Worm (Caenorhabditis elegans) whole organism, L1 larva: Measurements from ENCODE around the gene hlh-14.
A peak's percentile ranks its signal among the peaks of the same experiment; 100 is the strongest.

Experiments
- C16A3.4 ChIP-seq: fragments of 150-350 bp; optimal IDR thresholded peaks from 2 replicates; lab custom pipeline; 2014; ENCODE audit warnings: missing biosample characterization, missing genetic modification characterization
- aha-1 ChIP-seq: fragments of 150-350 bp; optimal IDR thresholded peaks from 2 replicates; lab custom pipeline; 2014; ENCODE audit warnings: missing biosample characterization, missing genetic modification characterization
- blmp-1 ChIP-seq: fragments of 150-350 bp; optimal IDR thresholded peaks from 2 replicates; lab custom pipeline; 2014; ENCODE audit warnings: missing biosample characterization, missing genetic modification characterization
- ceh-63 ChIP-seq: fragments of 200-800 bp; sonication (Bioruptor generic); optimal IDR thresholded peaks from 2 replicates; lab custom pipeline; 2018; ENCODE audit warnings: mild to moderate bottlenecking, missing genetic modification characterization, missing compliant biosample characterization
- ceh-8 ChIP-seq: fragments of 200-800 bp; sonication (Bioruptor generic); optimal IDR thresholded peaks from 2 replicates; lab custom pipeline; 2018; ENCODE audit warnings: mild to moderate bottlenecking, missing genetic modification characterization, moderate library complexity, missing compliant biosample characterization
- ceh-82 ChIP-seq, 3 experiments: fragments of 150-350 bp in 1 of 3; sonication (generic microtip) in 2 of 3; optimal IDR thresholded peaks; 2 replicates each; lab custom pipeline; 2014 to 2017; ENCODE audit warnings: missing biosample characterization in 3 of 3, missing genetic modification characterization in 3 of 3
- dpl-1 ChIP-seq, 3 experiments: fragments of 150-350 bp in 2 of 3; sonication (generic microtip) in 1 of 3; optimal IDR thresholded peaks; 2 replicates each; lab custom pipeline; 2014 to 2017; ENCODE audit warnings: missing biosample characterization in 3 of 3, missing genetic modification characterization in 3 of 3, missing genetic modification reagents in 3 of 3
- efl-1 ChIP-seq, 4 experiments: fragments of 150-350 bp; optimal IDR thresholded peaks in 3 of 4; peaks in 1 of 4; 1 replicate in 1 of 4; 2 replicates in 3 of 4; lab custom pipeline; 2014; ENCODE audit warnings: missing biosample characterization in 2 of 4, missing genetic modification characterization in 2 of 4, missing genetic modification reagents in 2 of 4
- elt-2 ChIP-seq: sonication (generic microtip); optimal IDR thresholded peaks from 2 replicates; lab custom pipeline; 2016; ENCODE audit warnings: missing genetic modification characterization, mild to moderate bottlenecking, inconsistent platforms, missing compliant biosample characterization, missing genetic modification reagents
- ets-5 ChIP-seq: fragments of 200-800 bp; sonication (Bioruptor generic); IDR thresholded peaks from 2 replicates; pipeline ENCODE4 v1.3.6; 2022; ENCODE audit warnings: missing genetic modification characterization, missing compliant biosample characterization
- fkh-8 ChIP-seq: sonication (generic microtip); optimal IDR thresholded peaks from 2 replicates; lab custom pipeline; 2016; ENCODE audit warnings: mild to moderate bottlenecking, missing genetic modification characterization, missing compliant biosample characterization
- fos-1 ChIP-seq: fragments of 150-350 bp; optimal IDR thresholded peaks from 2 replicates; lab custom pipeline; 2014; ENCODE audit warnings: missing biosample characterization, missing genetic modification characterization
- grh-1 ChIP-seq: fragments of 200-800 bp; sonication (Bioruptor generic); IDR thresholded peaks from 2 replicates; pipeline ENCODE4 v1.3.6; 2022; ENCODE audit warnings: missing genetic modification reagents, missing genetic modification characterization, missing compliant biosample characterization
- irx-1 ChIP-seq: sonication (generic microtip); optimal IDR thresholded peaks from 2 replicates; lab custom pipeline; 2016; ENCODE audit warnings: missing genetic modification characterization, missing compliant biosample characterization
- isw-1 ChIP-seq: fragments of 200-800 bp; sonication (Bioruptor generic); IDR thresholded peaks from 2 replicates; pipeline ENCODE4 v1.3.6; 2022; ENCODE audit warnings: missing genetic modification characterization, missing compliant biosample characterization
- jun-1 ChIP-seq: fragments of 150-350 bp; optimal IDR thresholded peaks from 2 replicates; lab custom pipeline; 2014; ENCODE audit warnings: missing biosample characterization, missing genetic modification reagents, missing genetic modification characterization
- lin-14 ChIP-seq: fragments of 200-800 bp; sonication (Bioruptor generic); optimal IDR thresholded peaks from 2 replicates; lab custom pipeline; 2018; ENCODE audit warnings: mild to moderate bottlenecking, missing genetic modification characterization, moderate library complexity, missing compliant biosample characterization
- lin-35 ChIP-seq, 2 experiments: fragments of 150-350 bp; optimal IDR thresholded peaks; 2 replicates each; lab custom pipeline; 2014; ENCODE audit warnings: missing biosample characterization in 2 of 2, missing genetic modification characterization in 2 of 2, missing genetic modification reagents in 2 of 2
- lsy-2 ChIP-seq, 2 experiments: fragments of 150-350 bp; optimal IDR thresholded peaks; 2 replicates each; lab custom pipeline; 2014; ENCODE audit warnings: missing biosample characterization in 2 of 2, missing genetic modification characterization in 2 of 2
- mdl-1 ChIP-seq, 2 experiments: fragments of 150-350 bp; optimal IDR thresholded peaks; 2 replicates each; lab custom pipeline; 2014 to 2017; ENCODE audit warnings: missing biosample characterization in 2 of 2, missing genetic modification characterization in 2 of 2, inconsistent platforms in 1 of 2
- mef-2 ChIP-seq: fragments of 150-350 bp; optimal IDR thresholded peaks from 2 replicates; lab custom pipeline; 2014; ENCODE audit warnings: missing biosample characterization, missing genetic modification characterization
- mep-1 ChIP-seq: fragments of 150-350 bp; optimal IDR thresholded peaks from 2 replicates; lab custom pipeline; 2014; ENCODE audit warnings: missing biosample characterization, missing genetic modification characterization
- nhr-19 ChIP-seq: fragments of 200-800 bp; sonication (Bioruptor generic); conservative IDR thresholded peaks from 2 replicates; pipeline ENCODE4 v1.3.6; 2022; ENCODE audit warnings: missing genetic modification characterization, missing compliant biosample characterization
- nhr-47 ChIP-seq: sonication (generic microtip); optimal IDR thresholded peaks from 2 replicates; lab custom pipeline; 2016; ENCODE audit warnings: mild to moderate bottlenecking, missing genetic modification characterization, moderate library complexity, missing compliant biosample characterization
- nhr-71 ChIP-seq: sonication (generic microtip); optimal IDR thresholded peaks from 2 replicates; lab custom pipeline; 2016; ENCODE audit warnings: mild to moderate bottlenecking, missing genetic modification characterization, moderate library complexity, missing compliant biosample characterization
- nhr-76 ChIP-seq: sonication (generic microtip); optimal IDR thresholded peaks from 2 replicates; lab custom pipeline; 2017; ENCODE audit warnings: missing biosample characterization, missing genetic modification characterization
- nhr-77 ChIP-seq: fragments of 150-350 bp; optimal IDR thresholded peaks from 2 replicates; lab custom pipeline; 2014; ENCODE audit warnings: missing biosample characterization, missing genetic modification characterization
- nhr-84 ChIP-seq: sonication (generic microtip); optimal IDR thresholded peaks from 2 replicates; lab custom pipeline; 2017; ENCODE audit warnings: missing biosample characterization, missing genetic modification characterization
- pag-3 ChIP-seq: sonication (generic microtip); optimal IDR thresholded peaks from 2 replicates; lab custom pipeline; 2017; ENCODE audit warnings: missing genetic modification characterization, mild to moderate bottlenecking, missing compliant biosample characterization, antibody characterized with exemption, borderline replicate concordance; ENCODE audit not compliant: insufficient read depth
- pqm-1 ChIP-seq: sonication (generic microtip); optimal IDR thresholded peaks from 3 replicates; lab custom pipeline; 2017; ENCODE audit warnings: missing biosample characterization, missing genetic modification characterization
- rnt-1 ChIP-seq: sonication (generic microtip); optimal IDR thresholded peaks from 2 replicates; lab custom pipeline; 2016; ENCODE audit warnings: mild to moderate bottlenecking, missing genetic modification characterization, moderate library complexity, missing compliant biosample characterization
- snu-23 ChIP-seq: sonication (generic microtip); optimal IDR thresholded peaks from 2 replicates; lab custom pipeline; 2016; ENCODE audit warnings: missing genetic modification characterization, missing compliant biosample characterization
- sox-4 ChIP-seq: sonication (generic microtip); optimal IDR thresholded peaks from 2 replicates; lab custom pipeline; 2016; ENCODE audit warnings: missing genetic modification characterization, missing compliant biosample characterization
- sptf-1 ChIP-seq: fragments of 150-350 bp; optimal IDR thresholded peaks from 2 replicates; lab custom pipeline; 2014; ENCODE audit warnings: missing biosample characterization, missing genetic modification characterization
- swsn-7 ChIP-seq: sonication (generic microtip); optimal IDR thresholded peaks from 2 replicates; lab custom pipeline; 2016; ENCODE audit warnings: missing genetic modification characterization, missing compliant biosample characterization
- tbx-2 ChIP-seq: sonication (generic microtip); optimal IDR thresholded peaks from 2 replicates; lab custom pipeline; 2016; ENCODE audit warnings: missing genetic modification characterization, missing compliant biosample characterization
- tlp-1 ChIP-seq: fragments of 150-350 bp; optimal IDR thresholded peaks from 2 replicates; lab custom pipeline; 2014; ENCODE audit warnings: missing biosample characterization, missing genetic modification characterization
- unc-30 ChIP-seq: sonication (generic microtip); optimal IDR thresholded peaks from 2 replicates; lab custom pipeline; 2017; ENCODE audit warnings: missing biosample characterization, missing genetic modification characterization
- unc-62 ChIP-seq: fragments of 150-350 bp; optimal IDR thresholded peaks from 2 replicates; lab custom pipeline; 2014; ENCODE audit warnings: missing biosample characterization, missing genetic modification reagents, missing genetic modification characterization
- unc-86 ChIP-seq: sonication (generic microtip); optimal IDR thresholded peaks from 2 replicates; lab custom pipeline; 2016; ENCODE audit warnings: missing genetic modification characterization, missing compliant biosample characterization
- vab-15 ChIP-seq: sonication (generic microtip); optimal IDR thresholded peaks from 2 replicates; lab custom pipeline; 2017; ENCODE audit warnings: missing genotype, mild to moderate bottlenecking, missing genetic modification characterization, missing compliant biosample characterization
- xbp-1 ChIP-seq: sonication (generic microtip); optimal IDR thresholded peaks from 2 replicates; lab custom pipeline; 2016; ENCODE audit warnings: missing genetic modification characterization, missing compliant biosample characterization
- zip-4 ChIP-seq: fragments of 200-800 bp; sonication (Bioruptor generic); optimal IDR thresholded peaks from 2 replicates; lab custom pipeline; 2018; ENCODE audit warnings: mild to moderate bottlenecking, missing genetic modification characterization, moderate library complexity, missing compliant biosample characterization

Gene hlh-14

DNA sequence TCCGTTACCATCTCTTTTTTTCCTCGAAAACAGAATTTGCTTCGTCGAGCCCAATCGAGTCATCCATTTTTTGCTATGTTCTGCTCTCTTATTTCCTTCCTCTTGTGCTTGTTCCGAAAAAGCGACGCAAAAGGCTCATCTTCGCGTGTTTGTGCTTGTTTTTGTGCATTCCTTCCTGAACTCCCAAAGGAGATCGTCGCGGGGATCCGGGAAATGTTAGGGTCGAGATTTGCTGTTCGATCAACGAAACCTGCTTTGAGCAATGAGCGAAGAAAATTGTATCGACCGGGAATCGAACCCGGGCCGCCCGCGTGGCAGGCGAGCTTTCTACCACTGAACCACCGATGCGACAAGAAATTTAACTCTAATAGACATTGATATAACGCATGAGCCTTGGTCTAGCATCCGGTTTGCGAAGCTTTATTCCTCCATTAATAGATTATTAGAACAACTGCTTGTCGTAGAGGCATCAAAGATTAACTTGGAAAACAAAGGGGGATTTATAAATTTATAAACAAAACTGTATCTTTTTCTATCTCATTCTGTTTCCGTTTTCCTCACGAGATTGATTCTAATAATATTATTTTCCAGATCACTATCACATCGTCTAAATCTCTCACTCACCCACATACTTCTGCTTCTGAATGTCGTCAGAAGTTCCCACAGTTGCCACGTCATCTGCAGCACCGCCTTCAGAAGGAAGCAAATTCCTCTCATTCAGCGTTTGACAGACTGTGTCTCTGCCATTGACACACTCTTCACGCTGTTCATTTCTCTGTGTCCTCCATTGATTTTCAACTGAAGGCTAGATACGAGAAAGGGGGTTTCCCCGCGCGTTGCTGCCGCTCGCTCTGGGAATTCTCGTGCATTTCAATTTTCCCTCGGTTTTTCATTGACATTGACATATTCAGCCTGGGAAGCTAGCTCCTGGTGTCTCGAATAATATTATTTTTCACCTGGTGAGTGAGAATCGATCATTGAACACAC, 43.5 kb upstream of the hlh-14 start, which contains the start of gene K05F1.6 (continued):
- peak; percentile 20 for TF ChIP-seq nhr-76 (tag; lab: Kevin White, UChicago)
- TF ChIP-seq vab-15 (tag; lab: Kevin White, UChicago), result no peak

ce11 chrII:5779866-5780265, 41.2 kb upstream of the hlh-14 start:
- TF ChIP-seq xbp-1 (tag; lab: Kevin White, UChicago) (peak; percentile 31), lin-14 (peak; percentile 88), pag-3 (tag; lab: Kevin White, UChicago) (no peak), sptf-1 (tag; lab: Kevin White, UChicago) (no peak), nhr-77 (tag; lab: Kevin White, UChicago) (no peak), unc-30 (tag; lab: Kevin White, UChicago) (no peak), lin-35 (GFP tag; optimal IDR thresholded peaks at IDR 0.05; lab: Kevin White, UChicago) (peak in 1 of 2 experiments; percentile 8), ceh-8 (GFP tag; lab: Kevin White, UChicago) (no peak), swsn-7 (tag; lab: Kevin White, UChicago) (peak; percentile 38), unc-62 (GFP tag; lab: Kevin White, UChicago) (no peak), nhr-47 (tag; lab: Kevin White, UChicago) (peak; percentile 51), tlp-1 (tag; lab: Kevin White, UChicago) (no peak), nhr-19 (GFP tag; lab: Robert Waterston, UW) (peak; percentile 17; the same call in 1 of the 2 replicates), mdl-1 (tag; optimal IDR thresholded peaks at IDR 0.05; lab: Kevin White, UChicago) (no peak), efl-1 (optimal IDR thresholded peaks at IDR 0.05; lab: Kevin White, UChicago) (peak; percentile 10 to 44), efl-1 (GFP tag; optimal IDR thresholded peaks at IDR 0.05 in 1 of 2; lab: Kevin White, UChicago) (no peak), elt-2 (no peak), ceh-63 (GFP tag; lab: Kevin White, UChicago) (peak; percentile 9), nhr-84 (tag; lab: Kevin White, UChicago) (no peak), mef-2 (tag; lab: Kevin White, UChicago) (no peak), C16A3.4 (tag; lab: Kevin White, UChicago) (no peak), jun-1 (tag; lab: Kevin White, UChicago) (no peak), ets-5 (GFP tag; lab: Robert Waterston, UW) (no peak), fos-1 (tag; lab: Kevin White, UChicago) (peak; percentile 34), snu-23 (GFP tag; lab: Kevin White, UChicago) (peak; percentile 48), pqm-1 (no peak), unc-86 (peak; percentile 17), tbx-2 (tag; lab: Kevin White, UChicago) (peak; percentile 28), ceh-82 (tag; optimal IDR thresholded peaks at IDR 0.05; lab: Kevin White, UChicago) (peak in 2 of 3 experiments; percentile 22 to 55), fkh-8 (peak; percentile 47), mep-1 (tag; lab: Kevin White, UChicago) (peak; percentile 52), nhr-71 (tag; lab: Kevin White, UChicago) (peak; percentile 51), aha-1 (tag; lab: Kevin White, UChicago) (no peak), zip-4 (no peak), irx-1 (tag; lab: Kevin White, UChicago) (no peak), blmp-1 (tag; lab: Kevin White, UChicago) (no peak), vab-15 (tag; lab: Kevin White, UChicago) (no peak), rnt-1 (tag; lab: Kevin White, UChicago) (peak; percentile 36), sox-4 (tag; lab: Kevin White, UChicago) (no peak), grh-1 (GFP tag; lab: Robert Waterston, UW) (no peak), lsy-2 (tag; optimal IDR thresholded peaks at IDR 0.05; lab: Kevin White, UChicago) (peak; percentile 10 to 53), nhr-76 (tag; lab: Kevin White, UChicago) (no peak), dpl-1 (GFP tag; optimal IDR thresholded peaks at IDR 0.05; lab: Kevin White, UChicago) (peak in 1 of 3 experiments; percentile 3), isw-1 (GFP tag; lab: Robert Waterston, UW) (0 out of 2 replicates have a peak, but pooled peaks have one; percentile 4)
- TF ChIP-seq, all 84 proteins: peak for 20
